Worm (Caenorhabditis elegans): Measurements from ENCODE around the gene F12A10.6.

- no peak for TF ChIP-seq flt-1 (GFP tag; IDR thresholded peaks at IDR 0.05)
- no peak for TF ChIP-seq klf-2 (GFP tag; conservative IDR thresholded peaks at IDR 0.05)
- TF ChIP-seq T22C8.4 (GFP tag; IDR thresholded peaks at IDR 0.05) = no peak
Measured at ce11 chrII:5455650-5456355, 38.5 kb downstream of the F12A10.6 start, which contains the start of gene daz-1.
